Worm (Caenorhabditis elegans): ENCODE data around the gene spr-3.
A peak's percentile ranks its signal among the peaks of the same experiment; 100 is the strongest.

The spr-3 gene

ce11 chrX:4524844-4525243 is 11.0 kb downstream of the spr-3 start:
- TF ChIP-seq lin-39 (tag; optimal IDR thresholded peaks at IDR 0.05) (no peak), elt-1 (tag; optimal IDR thresholded peaks at IDR 0.05) (no peak), lin-13 (GFP tag; optimal IDR thresholded peaks at IDR 0.05) (no peak), aly-2 (tag; optimal IDR thresholded peaks at IDR 0.05) (no peak), ztf-11 (tag; optimal IDR thresholded peaks at IDR 0.05) (no peak), sma-9 (GFP tag; optimal IDR thresholded peaks at IDR 0.05) (peak; percentile 9), sma-9 (tag; optimal IDR thresholded peaks at IDR 0.05) (no peak), zag-1 (tag; optimal IDR thresholded peaks at IDR 0.05) (no peak), nhr-129 (tag; optimal IDR thresholded peaks at IDR 0.05) (peak; percentile 28), alr-1 (tag; optimal IDR thresholded peaks at IDR 0.05) (no peak), nhr-25 (tag; optimal IDR thresholded peaks at IDR 0.05) (peak; percentile 35), dmd-4 (tag; optimal IDR thresholded peaks at IDR 0.05) (no peak), sem-4 (tag; optimal IDR thresholded peaks at IDR 0.05) (no peak), mab-5 (tag; optimal IDR thresholded peaks at IDR 0.05) (no peak)

DNA sequence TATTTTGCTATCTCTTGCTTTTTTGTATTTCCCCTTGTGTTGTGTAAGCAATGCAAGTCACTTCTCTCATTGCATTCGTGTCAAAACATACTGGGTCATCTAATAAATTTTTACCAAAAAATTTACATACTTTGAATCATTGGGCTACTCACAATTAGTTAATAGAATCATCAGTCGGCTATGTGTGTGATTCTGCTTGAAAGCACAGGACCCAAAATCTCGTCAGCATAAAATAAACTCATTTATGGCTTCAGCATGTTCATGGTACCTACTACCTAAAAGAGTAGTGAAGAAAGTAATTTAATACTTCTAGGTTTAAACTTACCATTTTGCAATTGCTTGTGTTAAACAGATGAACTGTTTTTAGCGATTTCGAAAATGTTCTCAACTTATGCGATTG is 12.5 kb downstream of the spr-3 start:
- TF ChIP-seq ceh-82 (tag; optimal IDR thresholded peaks at IDR 0.05) (no peak), F13H6.1 (tag; optimal IDR thresholded peaks at IDR 0.05) (no peak), egl-27 (tag; optimal IDR thresholded peaks at IDR 0.05) (no peak), mdl-1 (tag; optimal IDR thresholded peaks at IDR 0.05) (no peak), elt-3 (tag; optimal IDR thresholded peaks at IDR 0.05) (no peak), ztf-1 (GFP tag; conservative IDR thresholded peaks at IDR 0.05) (no peak), fos-1 (tag; optimal IDR thresholded peaks at IDR 0.05) (no peak), C34F6.9 (tag; optimal IDR thresholded peaks at IDR 0.05) (no peak), nhr-21 (tag; optimal IDR thresholded peaks at IDR 0.05) (peak; percentile 22), nhr-77 (tag; optimal IDR thresholded peaks at IDR 0.05) (no peak), mab-5 (tag; optimal IDR thresholded peaks at IDR 0.05) (no peak), zag-1 (tag; optimal IDR thresholded peaks at IDR 0.05) (no peak), mbf-1 (tag; optimal IDR thresholded peaks at IDR 0.05) (no peak), nhr-129 (tag; optimal IDR thresholded peaks at IDR 0.05) (no peak), alr-1 (tag; optimal IDR thresholded peaks at IDR 0.05) (no peak), lin-39 (tag; optimal IDR thresholded peaks at IDR 0.05) (no peak), nhr-12 (tag; optimal IDR thresholded peaks at IDR 0.05) (no peak), nhr-10 (tag; optimal IDR thresholded peaks at IDR 0.05) (no peak), ceh-16 (tag; optimal IDR thresholded peaks at IDR 0.05) (no peak), unc-39 (tag; optimal IDR thresholded peaks at IDR 0.05) (no peak), sma-3 (GFP tag; optimal IDR thresholded peaks at IDR 0.05) (peak; percentile 42), R02D3.7 (tag; optimal IDR thresholded peaks at IDR 0.05) (no peak), nhr-237 (tag; optimal IDR thresholded peaks at IDR 0.05) (no peak), crh-2 (tag; optimal IDR thresholded peaks at IDR 0.05) (peak; percentile 37), gmeb-1 (tag; optimal IDR thresholded peaks at IDR 0.05) (no peak), Y55F3AM.14 (GFP tag; optimal IDR thresholded peaks at IDR 0.05) (peak; percentile 23), unc-55 (GFP tag; optimal IDR thresholded peaks at IDR 0.05) (no peak), nhr-25 (tag; optimal IDR thresholded peaks at IDR 0.05) (no peak), lsy-2 (tag; optimal IDR thresholded peaks at IDR 0.05) (peak in 1 of 2 experiments; percentile 2), aly-2 (tag; optimal IDR thresholded peaks at IDR 0.05) (no peak), dmd-4 (tag; optimal IDR thresholded peaks at IDR 0.05) (no peak), sma-9 (GFP tag; optimal IDR thresholded peaks at IDR 0.05) (peak; percentile 1), sma-9 (tag; optimal IDR thresholded peaks at IDR 0.05) (no peak), nhr-11 (tag; optimal IDR thresholded peaks at IDR 0.05) (no peak), ztf-4 (tag; optimal IDR thresholded peaks at IDR 0.05) (no peak), sem-4 (tag; optimal IDR thresholded peaks at IDR 0.05) (no peak), skn-1 (tag; optimal IDR thresholded peaks at IDR 0.05) (no peak), ama-1 (optimal IDR thresholded peaks at IDR 0.05) (no peak), lin-13 (GFP tag; optimal IDR thresholded peaks at IDR 0.05) (no peak), elt-1 (tag; optimal IDR thresholded peaks at IDR 0.05) (no peak)

DNA sequence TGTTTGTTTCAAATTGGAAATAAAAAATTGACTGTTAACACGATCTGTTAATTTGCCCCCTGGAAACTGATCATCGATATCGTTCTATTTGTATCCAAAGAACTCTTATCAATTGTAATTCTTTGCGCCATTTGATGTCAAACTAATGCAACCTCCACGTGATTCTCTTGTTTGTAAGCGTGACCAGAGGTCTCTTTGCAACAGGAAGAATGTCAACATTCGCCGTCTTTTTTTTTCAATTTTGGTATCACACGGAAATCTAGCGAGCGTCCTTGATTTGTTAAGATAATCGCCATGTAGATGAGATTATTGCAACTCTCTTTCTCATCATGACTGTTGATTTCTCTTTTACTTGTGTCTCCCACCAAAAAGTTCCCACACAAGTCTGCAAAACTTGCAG is 15.0 kb downstream of the spr-3 start:
- TF ChIP-seq nhr-21 (tag; optimal IDR thresholded peaks at IDR 0.05): peak; percentile 90
- TF ChIP-seq crh-2 (tag; optimal IDR thresholded peaks at IDR 0.05): peak; percentile 56
- TF ChIP-seq ztf-1 (GFP tag; conservative IDR thresholded peaks at IDR 0.05): no peak
- TF ChIP-seq elt-1 (tag; optimal IDR thresholded peaks at IDR 0.05): peak; percentile 29
- no peak for TF ChIP-seq nhr-77 (tag; optimal IDR thresholded peaks at IDR 0.05)
- no peak for TF ChIP-seq unc-55 (GFP tag; optimal IDR thresholded peaks at IDR 0.05)
- no peak for TF ChIP-seq nhr-10 (tag; optimal IDR thresholded peaks at IDR 0.05)
- peak; percentile 2 for TF ChIP-seq C34F6.9 (tag; optimal IDR thresholded peaks at IDR 0.05)
- no peak for TF ChIP-seq dmd-4 (tag; optimal IDR thresholded peaks at IDR 0.05)
- no peak for TF ChIP-seq ama-1 (optimal IDR thresholded peaks at IDR 0.05)
- TF ChIP-seq lin-39 (tag; optimal IDR thresholded peaks at IDR 0.05): no peak
- no peak for TF ChIP-seq zag-1 (tag; optimal IDR thresholded peaks at IDR 0.05)
- TF ChIP-seq lin-13 (GFP tag; optimal IDR thresholded peaks at IDR 0.05): no peak
- TF ChIP-seq gmeb-1 (tag; optimal IDR thresholded peaks at IDR 0.05): peak; percentile 63
- no peak for TF ChIP-seq nhr-12 (tag; optimal IDR thresholded peaks at IDR 0.05)
- TF ChIP-seq lsy-2 (tag; optimal IDR thresholded peaks at IDR 0.05): peak in 1 of 2 experiments; percentile 43
- TF ChIP-seq mdl-1 (tag; optimal IDR thresholded peaks at IDR 0.05): peak; percentile 22 to 66
- TF ChIP-seq F13H6.1 (tag; optimal IDR thresholded peaks at IDR 0.05): peak; percentile 33
- TF ChIP-seq unc-39 (tag; optimal IDR thresholded peaks at IDR 0.05): no peak
- peak; percentile 92 for TF ChIP-seq nhr-25 (tag; optimal IDR thresholded peaks at IDR 0.05)
- TF ChIP-seq egl-27 (tag; optimal IDR thresholded peaks at IDR 0.05): no peak
- TF ChIP-seq skn-1 (tag; optimal IDR thresholded peaks at IDR 0.05): no peak
- peak; percentile 89 for TF ChIP-seq sma-3 (GFP tag; optimal IDR thresholded peaks at IDR 0.05)
- peak; percentile 21 for TF ChIP-seq ceh-16 (tag; optimal IDR thresholded peaks at IDR 0.05)
- peak; percentile 97 for TF ChIP-seq sma-9 (GFP tag; optimal IDR thresholded peaks at IDR 0.05)
- TF ChIP-seq sma-9 (tag; optimal IDR thresholded peaks at IDR 0.05): no peak
- TF ChIP-seq ceh-82 (tag; optimal IDR thresholded peaks at IDR 0.05): no peak
- TF ChIP-seq blmp-1 (tag; optimal IDR thresholded peaks at IDR 0.05; ENCODE audit: insufficient read depth): peak; percentile 78
- TF ChIP-seq ztf-4 (tag; optimal IDR thresholded peaks at IDR 0.05): no peak
- peak; percentile 73 for TF ChIP-seq nhr-129 (tag; optimal IDR thresholded peaks at IDR 0.05)
- TF ChIP-seq fos-1 (tag; optimal IDR thresholded peaks at IDR 0.05): peak; percentile 39
